Fruit fly (Drosophila melanogaster): Measurements from ENCODE around the gene Tdh.

- peak; percentile 24 for TF ChIP-seq cic (GFP tag; optimal IDR thresholded peaks at IDR 0.05)
- TF ChIP-seq toe (GFP tag; optimal IDR thresholded peaks at IDR 0.05): no peak
- no peak for TF ChIP-seq Clk (GFP tag; optimal IDR thresholded peaks at IDR 0.05)
- no peak for TF ChIP-seq Crg-1 (GFP tag; optimal IDR thresholded peaks at IDR 0.05)
- TF ChIP-seq tj (GFP tag; optimal IDR thresholded peaks at IDR 0.05): no peak
- TF ChIP-seq kay (GFP tag; ENCODE audit: borderline replicate concordance): peak; percentile 90
- no peak for TF ChIP-seq CG11617 (GFP tag; optimal IDR thresholded peaks at IDR 0.05)
- no peak for TF ChIP-seq CG7045 (GFP tag; optimal IDR thresholded peaks at IDR 0.05)
- TF ChIP-seq cnc (optimal IDR thresholded peaks at IDR 0.05): no peak
- TF ChIP-seq Hr96 (GFP tag; optimal IDR thresholded peaks at IDR 0.05): no peak
- TF ChIP-seq CG1620 (GFP tag; optimal IDR thresholded peaks at IDR 0.05): no peak
These were observed 47.4 kb downstream of the Tdh start for dm6 chr3L:20514101-20514500.

Data from whole organism, adult.